Fruit fly (Drosophila melanogaster): ENCODE measurements around the gene CG14262.

The CG14262 gene

DNA sequence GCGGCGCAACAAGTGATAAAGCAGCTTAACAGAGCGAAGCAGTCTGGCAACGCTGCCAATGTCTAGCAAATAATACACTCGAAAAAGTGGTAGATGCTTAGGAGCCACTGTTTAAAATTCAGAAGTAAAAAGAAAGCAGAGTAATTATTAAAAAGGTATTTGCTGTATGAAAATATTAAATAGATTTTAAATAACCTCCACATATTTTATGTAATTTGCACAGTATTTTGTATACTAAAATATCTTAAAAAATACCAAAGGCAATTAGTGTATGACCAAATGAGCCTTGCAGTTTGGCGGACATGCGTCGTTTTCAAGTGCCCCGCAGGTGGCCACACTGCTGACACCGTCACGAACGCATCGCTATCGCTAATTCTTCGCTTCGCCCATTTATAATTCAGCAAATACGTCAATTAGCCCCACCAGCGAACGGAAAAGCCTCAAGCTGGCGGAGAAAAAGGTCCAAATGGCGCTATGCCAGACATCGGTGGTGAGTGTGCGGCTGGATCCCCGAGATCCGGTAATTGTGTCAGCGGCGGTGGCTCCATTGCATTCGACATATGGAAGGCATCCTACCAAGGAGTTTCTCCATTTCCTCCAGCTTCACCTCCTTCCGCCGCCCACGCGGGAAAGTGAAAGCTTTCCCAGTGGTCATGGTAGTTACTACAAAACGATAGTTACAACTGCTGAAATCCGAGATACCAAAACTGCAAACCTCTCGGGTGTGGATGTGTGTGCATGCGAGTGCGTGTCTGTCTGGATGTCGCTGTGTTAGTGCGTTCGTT, 11.9 kb downstream of the CG14262 start, which contains the start of gene pll (continued):
- TF ChIP-seq CG12071 (GFP tag; optimal IDR thresholded peaks at IDR 0.05) = no peak
- no peak for TF ChIP-seq Dfd (GFP tag; optimal IDR thresholded peaks at IDR 0.05)
- TF ChIP-seq gem (tag; optimal IDR thresholded peaks at IDR 0.05) = no peak
- TF ChIP-seq CG17186 (GFP tag; optimal IDR thresholded peaks at IDR 0.05) = peak; percentile 45
- peak; percentile 66; the same call in 1 of the 3 replicates for TF ChIP-seq CG2199 (GFP tag; IDR thresholded peaks at IDR 0.05)
- TF ChIP-seq Elba2 (GFP tag; optimal IDR thresholded peaks at IDR 0.05) = peak; percentile 45
- TF ChIP-seq Nf-YB (GFP tag; optimal IDR thresholded peaks at IDR 0.05) = peak; percentile 41
- no peak for TF ChIP-seq pan (optimal IDR thresholded peaks at IDR 0.05)
- TF ChIP-seq pan (GFP tag; optimal IDR thresholded peaks at IDR 0.05 in 1 of 2, IDR thresholded peaks at IDR 0.05 in 1 of 2) = peak in 1 of 2 experiments; percentile 94
- 0 out of 2 replicates have a peak, but pooled peaks have one; percentile 27 for TF ChIP-seq dan (GFP tag; IDR thresholded peaks at IDR 0.05)
- TF ChIP-seq CG4707 (GFP tag; optimal IDR thresholded peaks at IDR 0.05) = no peak
- TF ChIP-seq Blimp-1 (GFP tag; optimal IDR thresholded peaks at IDR 0.05) = peak; percentile 78
- TF ChIP-seq jing (GFP tag; optimal IDR thresholded peaks at IDR 0.05) = no peak
- TF ChIP-seq amos (GFP tag; IDR thresholded peaks at IDR 0.05; ENCODE audit: partially characterized antibody) = peak; percentile 50; the same call in 1 of the 2 replicates
- TF ChIP-seq onecut (GFP tag; IDR thresholded peaks at IDR 0.05) = peak; percentile 68
- TF ChIP-seq kni (GFP tag; optimal IDR thresholded peaks at IDR 0.05) = no peak
- TF ChIP-seq Hr3 (GFP tag; optimal IDR thresholded peaks at IDR 0.05) = peak; percentile 86
- TF ChIP-seq CG6272 (GFP tag; IDR thresholded peaks at IDR 0.05) = peak; percentile 87
- no peak for TF ChIP-seq pb (GFP tag; optimal IDR thresholded peaks at IDR 0.05)
- TF ChIP-seq Asciz (GFP tag; optimal IDR thresholded peaks at IDR 0.05) = peak; percentile 50
- peak; percentile 95 for TF ChIP-seq Med (GFP tag)
- peak; percentile 93 for TF ChIP-seq vvl (GFP tag; IDR thresholded peaks at IDR 0.05)
- TF ChIP-seq schlank (tag; optimal IDR thresholded peaks at IDR 0.05) = peak; percentile 50
- peak; percentile 85 for TF ChIP-seq lmd (GFP tag; IDR thresholded peaks at IDR 0.05)
- TF ChIP-seq gcm (GFP tag; optimal IDR thresholded peaks at IDR 0.05) = peak; percentile 72
- TF ChIP-seq CG15601 (tag; optimal IDR thresholded peaks at IDR 0.05) = peak; percentile 79
- peak; percentile 81 for TF ChIP-seq CG13775 (GFP tag; optimal IDR thresholded peaks at IDR 0.05)
- TF ChIP-seq CG30403 (GFP tag; optimal IDR thresholded peaks at IDR 0.05) = peak; percentile 86
- no peak for TF ChIP-seq Vsx1 (GFP tag; optimal IDR thresholded peaks at IDR 0.05)
- peak; percentile 61 for TF ChIP-seq Hmx (GFP tag; optimal IDR thresholded peaks at IDR 0.05)
- peak; percentile 56; the same call in 1 of the 3 replicates for TF ChIP-seq knrl (GFP tag; IDR thresholded peaks at IDR 0.05; ENCODE audit: partially characterized antibody)
- peak; percentile 90 for TF ChIP-seq B-H1 (GFP tag; IDR thresholded peaks at IDR 0.05)
- peak; percentile 88 for TF ChIP-seq CG6689 (GFP tag; IDR thresholded peaks at IDR 0.05)
- TF ChIP-seq tll (GFP tag; optimal IDR thresholded peaks at IDR 0.05) = peak in 1 of 2 experiments; percentile 44
- peak; percentile 58 for TF ChIP-seq ap (GFP tag; IDR thresholded peaks at IDR 0.05)
- TF ChIP-seq CG13894 (tag; optimal IDR thresholded peaks at IDR 0.05) = no peak
- TF ChIP-seq Hr51 (GFP tag; optimal IDR thresholded peaks at IDR 0.05) = peak; percentile 70 to 77
- peak; percentile 93 for TF ChIP-seq CG14441 (GFP tag; IDR thresholded peaks at IDR 0.05)
- TF ChIP-seq jigr1 (GFP tag; IDR thresholded peaks at IDR 0.05) = no peak
- TF ChIP-seq jumu (GFP tag; optimal IDR thresholded peaks at IDR 0.05) = peak; percentile 47
- peak; percentile 90 for TF ChIP-seq zf30C (GFP tag; optimal IDR thresholded peaks at IDR 0.05)
- peak; percentile 78 for TF ChIP-seq sd (tag; optimal IDR thresholded peaks at IDR 0.05)
- peak; percentile 75 for TF ChIP-seq Oaz (GFP tag; IDR thresholded peaks at IDR 0.05)
- peak; percentile 91 for TF ChIP-seq Sin3A (optimal IDR thresholded peaks at IDR 0.05)
- TF ChIP-seq tna (GFP tag; IDR thresholded peaks at IDR 0.05; ENCODE audit: partially characterized antibody) = no peak
- TF ChIP-seq CG18619 (GFP tag; optimal IDR thresholded peaks at IDR 0.05) = peak; percentile 68
- peak; percentile 71 for TF ChIP-seq Six4 (GFP tag; optimal IDR thresholded peaks at IDR 0.05)
- TF ChIP-seq Mrtf (GFP tag; IDR thresholded peaks at IDR 0.05) = peak; percentile 85
- TF ChIP-seq NfI (GFP tag; optimal IDR thresholded peaks at IDR 0.05) = peak; percentile 83
